Fruit fly (Drosophila melanogaster) whole organism: ENCODE results near the gene CG17672.

Experiments
- Dll ChIP-seq: fragments of >200 bp; optimal IDR thresholded peaks from 2 replicates; lab custom pipeline; 2017
- EcR ChIP-seq, 2 experiments: fragments of >200 bp; optimal IDR thresholded peaks; 2 replicates each; lab custom pipeline; 2017; ENCODE audit warnings: missing biosample characterization in 2 of 2, missing genetic modification characterization in 2 of 2, missing genetic modification reagents in 2 of 2
- pan ChIP-seq: fragments of >200 bp; optimal IDR thresholded peaks from 2 replicates; lab custom pipeline; 2017
- psq ChIP-seq: fragments of >200 bp; optimal IDR thresholded peaks from 2 replicates; lab custom pipeline; 2017
- usp ChIP-seq: fragments of >200 bp; optimal IDR thresholded peaks from 2 replicates; lab custom pipeline; 2017; ENCODE audit warnings: missing biosample characterization, missing genetic modification characterization, mixed read lengths

- TF ChIP-seq usp (GFP tag; lab: Kevin White, UChicago) (no peak), EcR (GFP tag; optimal IDR thresholded peaks at IDR 0.05; lab: Kevin White, UChicago) (no peak), Dll (lab: Kevin White, UChicago) (no peak), psq (no peak), pan (lab: Kevin White, UChicago) (no peak)
Measured at dm6 chr3L:13062746-13063145, 34.0 kb downstream of the CG17672 start, which contains the start of gene CG34429.
